Worm (Caenorhabditis elegans) whole organism, young adult: ENCODE data around the gene dgk-1.

Experiments used
- B0019.2 ChIP-seq: fragments of 200-800 bp; sonication (Bioruptor generic); conservative IDR thresholded peaks from 2 replicates; pipeline ENCODE4 v1.3.6; 2022; ENCODE audit warnings: missing genetic modification reagents, missing genetic modification characterization, missing compliant biosample characterization
- B0035.1 ChIP-seq: sonication (generic microtip); optimal IDR thresholded peaks from 2 replicates; lab custom pipeline; 2016; ENCODE audit warnings: missing genetic modification characterization, mild to moderate bottlenecking, missing compliant biosample characterization, missing genotype, missing genetic modification reagents
- B0261.1 ChIP-seq: sonication (generic microtip); optimal IDR thresholded peaks from 2 replicates; lab custom pipeline; 2016; ENCODE audit warnings: mild to moderate bottlenecking, missing genetic modification characterization, moderate library complexity, missing compliant biosample characterization
- B0336.3 ChIP-seq: fragments of 200-800 bp; sonication (Bioruptor generic); IDR thresholded peaks from 2 replicates; pipeline ENCODE4 v1.3.6; 2022; ENCODE audit warnings: missing genetic modification characterization, missing compliant biosample characterization
- C06A6.2 ChIP-seq: fragments of 200-800 bp; sonication (Bioruptor generic); conservative IDR thresholded peaks from 2 replicates; pipeline ENCODE4 v1.3.6; 2022; ENCODE audit warnings: missing genetic modification characterization, missing compliant biosample characterization
- C17E4.6 ChIP-seq: fragments of 200-800 bp; sonication (Bioruptor generic); IDR thresholded peaks from 2 replicates; pipeline ENCODE4 v1.3.6; 2022; ENCODE audit warnings: missing genetic modification reagents, missing genetic modification characterization, missing compliant biosample characterization
- F37B4.10 ChIP-seq: fragments of 200-800 bp; sonication (Bioruptor generic); IDR thresholded peaks from 2 replicates; pipeline ENCODE4 v1.3.6; 2022; ENCODE audit warnings: missing genetic modification characterization, missing compliant biosample characterization
- F49E8.2 ChIP-seq: sonication (generic microtip); optimal IDR thresholded peaks from 3 replicates; lab custom pipeline; 2017; ENCODE audit warnings: missing genetic modification characterization, mild to moderate bottlenecking, missing compliant biosample characterization, antibody characterized with exemption, moderate library complexity; ENCODE audit not compliant: insufficient read depth
- F55B11.4 ChIP-seq: sonication (generic microtip); optimal IDR thresholded peaks from 2 replicates; lab custom pipeline; 2016; ENCODE audit warnings: missing compliant biosample characterization, missing genetic modification characterization, borderline replicate concordance; ENCODE audit not compliant: insufficient read depth
- F57C9.4 ChIP-seq: sonication (generic microtip); optimal IDR thresholded peaks from 2 replicates; lab custom pipeline; 2017; ENCODE audit warnings: mild to moderate bottlenecking, missing genetic modification characterization, missing compliant biosample characterization
- K11D2.4 ChIP-seq: fragments of 200-800 bp; sonication (Bioruptor generic); IDR thresholded peaks from 2 replicates; pipeline ENCODE4 v1.3.6; 2022; ENCODE audit warnings: missing genetic modification reagents, missing genetic modification characterization, missing compliant biosample characterization
- T07F8.4 ChIP-seq: sonication (generic microtip); optimal IDR thresholded peaks from 2 replicates; lab custom pipeline; 2016; ENCODE audit warnings: mild to moderate bottlenecking, missing genetic modification characterization, moderate library complexity, missing compliant biosample characterization
- Y79H2A.3 ChIP-seq: fragments of 200-800 bp; sonication (Bioruptor generic); conservative IDR thresholded peaks from 2 replicates; pipeline ENCODE4 v1.3.6; 2022; ENCODE audit warnings: missing genetic modification reagents, missing genetic modification characterization, missing compliant biosample characterization
- ZK185.1 ChIP-seq: sonication (generic microtip); optimal IDR thresholded peaks from 2 replicates; lab custom pipeline; 2016; ENCODE audit warnings: mild to moderate bottlenecking, missing genetic modification characterization, missing compliant biosample characterization; ENCODE audit not compliant: poor library complexity, severe bottlenecking
- akir-1 ChIP-seq: fragments of 200-800 bp; sonication (Bioruptor generic); optimal IDR thresholded peaks from 2 replicates; lab custom pipeline; 2018; ENCODE audit warnings: mild to moderate bottlenecking, missing genetic modification characterization, moderate library complexity, missing compliant biosample characterization
- aptf-3 ChIP-seq: fragments of 200-800 bp; sonication (Bioruptor generic); IDR thresholded peaks from 2 replicates; pipeline ENCODE4 v1.3.6; 2022; ENCODE audit warnings: missing genetic modification characterization, missing compliant biosample characterization
- athp-1 ChIP-seq: sonication (generic microtip); optimal IDR thresholded peaks from 2 replicates; lab custom pipeline; 2017; ENCODE audit warnings: mild to moderate bottlenecking, missing genetic modification characterization, missing compliant biosample characterization
- attf-5 ChIP-seq: fragments of 200-800 bp; sonication (Bioruptor generic); optimal IDR thresholded peaks from 2 replicates; lab custom pipeline; 2018; ENCODE audit warnings: mild to moderate bottlenecking, missing genetic modification characterization, missing compliant biosample characterization
- bed-2 ChIP-seq: fragments of 200-800 bp; sonication (Bioruptor generic); IDR thresholded peaks from 2 replicates; pipeline ENCODE4 v1.3.6; 2022; ENCODE audit warnings: missing genetic modification reagents, missing genetic modification characterization, missing compliant biosample characterization
- ceh-27 ChIP-seq: fragments of 200-800 bp; sonication (Bioruptor generic); optimal IDR thresholded peaks from 2 replicates; lab custom pipeline; 2018; ENCODE audit warnings: mild to moderate bottlenecking, missing genetic modification characterization, moderate library complexity, missing compliant biosample characterization
- ekl-4 ChIP-seq: fragments of 200-800 bp; sonication (Bioruptor generic); IDR thresholded peaks from 2 replicates; pipeline ENCODE4 v1.3.6; 2022; ENCODE audit warnings: missing genetic modification reagents, missing genetic modification characterization, missing compliant biosample characterization
- gei-17 ChIP-seq: fragments of 200-800 bp; sonication (Bioruptor generic); optimal IDR thresholded peaks from 2 replicates; lab custom pipeline; 2018; ENCODE audit warnings: mild to moderate bottlenecking, missing genetic modification characterization, missing compliant biosample characterization
- hlh-12 ChIP-seq: sonication (generic microtip); optimal IDR thresholded peaks from 2 replicates; lab custom pipeline; 2016; ENCODE audit warnings: missing genetic modification characterization, missing compliant biosample characterization
- hlh-26 ChIP-seq: fragments of 200-800 bp; sonication (Bioruptor generic); conservative IDR thresholded peaks from 2 replicates; pipeline ENCODE4 v1.3.6; 2022; ENCODE audit warnings: missing genetic modification reagents, missing genetic modification characterization, missing compliant biosample characterization
- hmg-1.2 ChIP-seq: fragments of 200-800 bp; sonication (Bioruptor generic); IDR thresholded peaks from 2 replicates; pipeline ENCODE4 v1.3.6; 2022; ENCODE audit warnings: missing genetic modification reagents, missing genetic modification characterization, missing compliant biosample characterization
- hrde-1 ChIP-seq: sonication (generic microtip); optimal IDR thresholded peaks from 2 replicates; lab custom pipeline; 2016; ENCODE audit warnings: missing genetic modification characterization, mild to moderate bottlenecking, missing compliant biosample characterization, moderate library complexity, missing genotype, missing genetic modification reagents, borderline replicate concordance
- lag-1 ChIP-seq: fragments of 200-800 bp; sonication (Bioruptor generic); IDR thresholded peaks from 2 replicates; pipeline ENCODE4 v1.3.6; 2022; ENCODE audit warnings: missing genetic modification reagents, missing genetic modification characterization, missing compliant biosample characterization
- lin-26 ChIP-seq: fragments of 200-800 bp; sonication (Bioruptor generic); IDR thresholded peaks from 2 replicates; pipeline ENCODE4 v1.3.6; 2022; ENCODE audit warnings: missing genetic modification reagents, missing genetic modification characterization, missing compliant biosample characterization
- lin-40 ChIP-seq: sonication (generic microtip); optimal IDR thresholded peaks from 2 replicates; lab custom pipeline; 2016; ENCODE audit warnings: missing genetic modification characterization, mild to moderate bottlenecking, missing compliant biosample characterization, missing genotype, missing genetic modification reagents
- lir-1 ChIP-seq: fragments of 200-800 bp; sonication (Bioruptor generic); conservative IDR thresholded peaks from 2 replicates; pipeline ENCODE4 v1.3.6; 2022; ENCODE audit warnings: missing genetic modification reagents, missing genetic modification characterization, missing compliant biosample characterization
- madf-3 ChIP-seq: fragments of 200-800 bp; sonication (Bioruptor generic); IDR thresholded peaks from 2 replicates; pipeline ENCODE4 v1.3.6; 2022; ENCODE audit warnings: missing genetic modification reagents, missing genetic modification characterization, missing compliant biosample characterization
- mcd-1 ChIP-seq: fragments of 200-800 bp; sonication (Bioruptor generic); IDR thresholded peaks from 2 replicates; pipeline ENCODE4 v1.3.6; 2022; ENCODE audit warnings: missing genetic modification reagents, missing genetic modification characterization, missing compliant biosample characterization
- nhr-80 ChIP-seq: sonication (generic microtip); optimal IDR thresholded peaks from 2 replicates; lab custom pipeline; 2016; ENCODE audit warnings: missing genetic modification characterization, missing compliant biosample characterization
- rec-8 ChIP-seq, 2 experiments: sonication (generic microtip); optimal IDR thresholded peaks; 2 replicates each; lab custom pipeline; 2016; ENCODE audit warnings: mild to moderate bottlenecking in 2 of 2, missing genetic modification characterization in 2 of 2, missing genetic modification reagents in 2 of 2, missing genotype in 2 of 2, missing biosample characterization in 1 of 2, missing compliant biosample characterization in 1 of 2, moderate library complexity in 1 of 2
- sea-2 ChIP-seq: fragments of 200-800 bp; sonication (Bioruptor generic); IDR thresholded peaks from 2 replicates; pipeline ENCODE4 v1.3.6; 2022; ENCODE audit warnings: missing genetic modification characterization, missing compliant biosample characterization
- snpc-4 ChIP-seq, 5 experiments: fragments of 150-350 bp in 1 of 5; sonication (generic microtip) in 4 of 5; optimal IDR thresholded peaks; 2 replicates each; lab custom pipeline; 2014 to 2018; ENCODE audit warnings: missing genetic modification characterization in 5 of 5, missing biosample characterization in 3 of 5, antibody characterized with exemption in 2 of 5, mild to moderate bottlenecking in 2 of 5, missing compliant biosample characterization in 2 of 5, missing genotype in 2 of 5, moderate library complexity in 2 of 5, missing genetic modification reagents in 1 of 5
- tbp1 ChIP-seq: fragments of 200-800 bp; sonication (Bioruptor generic); optimal IDR thresholded peaks from 2 replicates; lab custom pipeline; 2018; ENCODE audit warnings: mild to moderate bottlenecking, missing genetic modification characterization, missing compliant biosample characterization
- tlf-1 ChIP-seq: fragments of 200-800 bp; sonication (Bioruptor generic); optimal IDR thresholded peaks from 2 replicates; lab custom pipeline; 2018; ENCODE audit warnings: mild to moderate bottlenecking, missing genetic modification characterization, missing compliant biosample characterization
- xnd-1 ChIP-seq: sonication (generic microtip); optimal IDR thresholded peaks from 2 replicates; lab custom pipeline; 2016; ENCODE audit warnings: missing genotype, missing genetic modification reagents, missing genetic modification characterization, missing compliant biosample characterization
- ztf-18 ChIP-seq: sonication (generic microtip); optimal IDR thresholded peaks from 2 replicates; lab custom pipeline; 2016; ENCODE audit warnings: missing genotype, mild to moderate bottlenecking, missing genetic modification characterization, missing compliant biosample characterization
- ztf-25 ChIP-seq: fragments of 200-800 bp; sonication (Bioruptor generic); IDR thresholded peaks from 2 replicates; pipeline ENCODE4 v1.3.6; 2022; ENCODE audit warnings: missing genetic modification reagents, missing genetic modification characterization, missing compliant biosample characterization
- ztf-28 ChIP-seq: fragments of 200-800 bp; sonication (Bioruptor generic); IDR thresholded peaks from 2 replicates; pipeline ENCODE4 v1.3.6; 2022; ENCODE audit warnings: missing genetic modification reagents, missing genetic modification characterization, missing compliant biosample characterization
- ztf-6 ChIP-seq: fragments of 200-800 bp; sonication (Bioruptor generic); IDR thresholded peaks from 2 replicates; pipeline ENCODE4 v1.3.6; 2022; ENCODE audit warnings: missing genetic modification reagents, missing genetic modification characterization, missing compliant biosample characterization

Gene dgk-1

ce11 chrX:991274-991673 is at the start of gene dgk-1, which contains the start of gene C09E10.3:
Gene dgk-1 (minus strand): TSS chrX:991456.
Gene C09E10.3 (minus strand): TSS chrX:991374.
- TF ChIP-seq athp-1 (tag; lab: Kevin White, UChicago): no peak
- TF ChIP-seq lir-1: no peak
- no peak for TF ChIP-seq sea-2 (GFP tag; lab: Robert Waterston, UW)
- no peak for TF ChIP-seq F49E8.2 (tag; lab: Kevin White, UChicago)
- no peak for TF ChIP-seq F57C9.4 (tag; lab: Kevin White, UChicago)
- no peak for TF ChIP-seq xnd-1 (tag; lab: Kevin White, UChicago)
- no peak for TF ChIP-seq lin-40 (tag; lab: Kevin White, UChicago)
- TF ChIP-seq lag-1 (GFP tag; lab: Robert Waterston, UW): no peak
- TF ChIP-seq ztf-25 (GFP tag; lab: Robert Waterston, UW): no peak
- TF ChIP-seq B0035.1 (tag; lab: Kevin White, UChicago): no peak
- no peak for TF ChIP-seq F55B11.4 (tag; lab: Kevin White, UChicago)
- no peak for TF ChIP-seq ZK185.1 (tag; lab: Kevin White, UChicago)
- no peak for TF ChIP-seq madf-3
- no peak for TF ChIP-seq hlh-26 (GFP tag; lab: Robert Waterston, UW)
- TF ChIP-seq ztf-28 (GFP tag; lab: Robert Waterston, UW): no peak
- TF ChIP-seq T07F8.4: no peak
- no peak for TF ChIP-seq ztf-6 (GFP tag; lab: Robert Waterston, UW)

DNA sequence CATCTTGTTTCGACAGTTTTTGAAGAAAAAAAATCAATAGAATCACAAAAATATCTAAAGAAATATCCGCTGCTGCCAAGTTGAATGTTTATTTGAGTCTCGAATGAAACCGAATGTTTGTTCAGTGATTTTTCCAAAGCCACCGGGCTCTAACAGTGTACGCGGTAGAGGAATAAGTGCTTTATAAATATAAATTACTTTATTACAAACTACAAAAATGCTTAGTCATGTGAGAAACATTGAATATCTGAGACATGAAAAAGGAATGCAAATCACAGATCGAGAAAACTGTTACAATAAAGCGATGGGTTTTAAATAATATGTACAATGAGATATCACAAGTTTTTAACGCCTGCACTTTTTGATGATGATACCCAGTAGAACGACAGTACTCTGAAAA is 47.1 kb upstream of the dgk-1 start, which contains the start of gene F55A4.7:
F55A4.7 (minus strand) TSS at position 101 of the 400 bp plus-strand sequence.
- TF ChIP-seq rec-8 (tag; optimal IDR thresholded peaks at IDR 0.05; lab: Kevin White, UChicago) (no peak), B0336.3 (GFP tag; lab: Robert Waterston, UW) (no peak)

DNA sequence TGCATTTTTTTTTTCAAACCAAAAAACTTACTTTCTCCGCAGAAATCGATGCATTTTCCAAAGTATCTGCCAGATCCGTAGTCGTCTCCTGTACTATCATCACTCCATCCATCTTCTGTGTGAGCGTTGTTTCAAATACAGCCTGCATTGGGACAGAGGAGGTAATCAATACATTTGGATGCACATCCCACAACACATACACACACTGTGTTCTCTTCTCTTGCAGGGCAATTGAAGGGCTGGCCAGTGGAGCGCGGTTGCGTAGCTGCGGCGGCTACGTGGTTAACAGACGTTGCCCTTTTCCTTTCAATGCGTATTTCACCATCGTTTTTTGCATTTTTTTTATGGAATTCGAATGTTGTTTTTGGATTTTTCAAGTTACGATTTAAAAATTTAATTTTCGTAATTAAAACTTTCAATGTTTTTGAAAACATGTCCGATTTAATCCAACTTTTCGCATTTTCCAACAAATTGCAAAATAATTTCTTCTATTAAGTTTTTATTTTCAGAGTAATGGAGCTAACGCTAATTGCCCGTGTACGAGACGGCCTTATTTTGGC is 43.9 kb upstream of the dgk-1 start, which contains the start of the genes stau-1 and sec-22:
stau-1 (minus strand) TSS at position 248 of the 560 bp plus-strand sequence.
sec-22 (plus strand) TSS at position 510 of the 560 bp plus-strand sequence.
- TF ChIP-seq F37B4.10 (GFP tag; lab: Robert Waterston, UW): no peak
- no peak for TF ChIP-seq ztf-6 (GFP tag; lab: Robert Waterston, UW)
- TF ChIP-seq bed-2 (GFP tag; lab: Robert Waterston, UW): no peak
- no peak for TF ChIP-seq ztf-28 (GFP tag; lab: Robert Waterston, UW)
- TF ChIP-seq lin-26 (GFP tag; lab: Robert Waterston, UW): no peak
- TF ChIP-seq tbp1 (GFP tag; lab: Kevin White, UChicago): no peak
- TF ChIP-seq ekl-4 (GFP tag; lab: Robert Waterston, UW): no peak
- TF ChIP-seq hrde-1: no peak
- peak; percentile 38 for TF ChIP-seq nhr-80
- TF ChIP-seq C17E4.6 (GFP tag; lab: Robert Waterston, UW): no peak
- TF ChIP-seq snpc-4 (GFP tag; optimal IDR thresholded peaks at IDR 0.05; lab: Kevin White, UChicago): no peak
- TF ChIP-seq snpc-4 (tag; optimal IDR thresholded peaks at IDR 0.05; lab: Kevin White, UChicago): peak in 1 of 4 experiments; percentile 23
- no peak for TF ChIP-seq B0035.1 (tag; lab: Kevin White, UChicago)
- no peak for TF ChIP-seq F57C9.4 (tag; lab: Kevin White, UChicago)
- TF ChIP-seq ztf-18 (tag; lab: Kevin White, UChicago): no peak
- no peak for TF ChIP-seq Y79H2A.3 (GFP tag; lab: Robert Waterston, UW)
- peak; percentile 66; the same call in 1 of the 2 replicates for TF ChIP-seq mcd-1 (GFP tag; lab: Robert Waterston, UW)
- TF ChIP-seq C06A6.2 (GFP tag; lab: Robert Waterston, UW): no peak
- peak; percentile 27; the same call in 1 of the 2 replicates for TF ChIP-seq hmg-1.2 (GFP tag; lab: Robert Waterston, UW)
- TF ChIP-seq athp-1 (tag; lab: Kevin White, UChicago): no peak
- TF ChIP-seq K11D2.4: no peak
- TF ChIP-seq tlf-1 (GFP tag; lab: Kevin White, UChicago): no peak
- TF ChIP-seq gei-17 (GFP tag; lab: Kevin White, UChicago): no peak
- peak; percentile 14 for TF ChIP-seq ceh-27 (GFP tag; lab: Kevin White, UChicago)
- TF ChIP-seq sea-2 (GFP tag; lab: Robert Waterston, UW): no peak
- TF ChIP-seq akir-1: no peak
- TF ChIP-seq attf-5 (GFP tag; lab: Kevin White, UChicago): peak; percentile 44
- TF ChIP-seq hlh-12: no peak
- TF ChIP-seq aptf-3: no peak
- TF ChIP-seq B0019.2 (GFP tag; lab: Robert Waterston, UW): no peak
- no peak for TF ChIP-seq B0261.1
